Worm (Caenorhabditis elegans) whole organism, L1 larva: Measurements from ENCODE around the gene Y24D9A.6.

Source experiments
- aly-2 ChIP-seq: fragments of 150-350 bp; optimal IDR thresholded peaks from 2 replicates; lab custom pipeline; 2014; ENCODE audit warnings: missing biosample characterization, missing genetic modification characterization
- lsy-2 ChIP-seq, 2 experiments: fragments of 150-350 bp; optimal IDR thresholded peaks; 2 replicates each; lab custom pipeline; 2014; ENCODE audit warnings: missing biosample characterization in 2 of 2, missing genetic modification characterization in 2 of 2
- nhr-20 ChIP-seq: sonication (generic microtip); optimal IDR thresholded peaks from 2 replicates; lab custom pipeline; 2016; ENCODE audit warnings: mild to moderate bottlenecking, missing genetic modification characterization, missing compliant biosample characterization
- nhr-76 ChIP-seq: sonication (generic microtip); optimal IDR thresholded peaks from 2 replicates; lab custom pipeline; 2017; ENCODE audit warnings: missing biosample characterization, missing genetic modification characterization
- pqm-1 ChIP-seq: sonication (generic microtip); optimal IDR thresholded peaks from 3 replicates; lab custom pipeline; 2017; ENCODE audit warnings: missing biosample characterization, missing genetic modification characterization
- tbx-2 ChIP-seq: sonication (generic microtip); optimal IDR thresholded peaks from 2 replicates; lab custom pipeline; 2016; ENCODE audit warnings: missing genetic modification characterization, missing compliant biosample characterization
- unc-62 ChIP-seq: fragments of 150-350 bp; optimal IDR thresholded peaks from 2 replicates; lab custom pipeline; 2014; ENCODE audit warnings: missing biosample characterization, missing genetic modification reagents, missing genetic modification characterization

DNA sequence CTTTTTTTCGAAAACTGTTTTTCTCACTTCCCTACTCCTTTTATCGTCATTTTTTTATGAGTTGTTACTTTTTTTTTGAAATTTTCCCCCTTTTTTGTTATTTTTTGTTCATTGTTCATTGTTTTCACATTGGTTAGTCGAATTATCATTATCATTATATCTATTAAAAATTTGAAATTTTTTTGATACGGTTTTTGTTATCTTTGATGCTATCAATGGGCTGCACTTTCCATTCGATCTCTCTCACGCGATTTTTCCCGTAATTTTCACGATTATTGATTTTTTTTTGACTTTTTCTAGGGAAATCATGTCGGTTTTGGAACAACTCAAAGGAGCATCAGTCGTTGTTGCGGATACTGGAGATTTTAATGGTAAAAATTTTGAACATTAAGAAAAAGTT is 13.8 kb downstream of the Y24D9A.6 start, which contains the start of gene tald-1:
- TF ChIP-seq unc-62 (GFP tag; lab: Kevin White, UChicago) (no peak), lsy-2 (tag; optimal IDR thresholded peaks at IDR 0.05; lab: Kevin White, UChicago) (no peak), nhr-20 (no peak), nhr-76 (no peak), pqm-1 (tag; lab: Kevin White, UChicago) (no peak), aly-2 (tag; lab: Kevin White, UChicago) (no peak), tbx-2 (no peak)
